Fruit fly (Drosophila melanogaster) ovary, adult (tissue): ENCODE results near the gene CG12289.

ENCODE experiments used
- CG17801 ChIP-seq: fragments of 200-800 bp; optimal IDR thresholded peaks from 2 replicates; lab custom pipeline; 2019; ENCODE audit warnings: missing biosample characterization, mild to moderate bottlenecking, missing genetic modification characterization, moderate library complexity; ENCODE audit not compliant: partially characterized antibody

CG12289 gene

dm6 chr3L:11472388-11472787 lies 14.1 kb upstream of the CG12289 start:
- TF ChIP-seq CG17801, result no peak

dm6 chr3L:11466985-11467384 lies 8.7 kb upstream of the CG12289 start:
- TF ChIP-seq CG17801, result no peak

- TF ChIP-seq CG17801, result no peak
These were observed 7.2 kb upstream of the CG12289 start, which contains the start of gene Fum3 for dm6 chr3L:11465371-11465914. TSS of gene Fum3 (minus strand) at chr3L:11465864.

dm6 chr3L:11454461-11454860 lies 3.8 kb downstream of the CG12289 start:
- TF ChIP-seq CG17801, result no peak

- TF ChIP-seq CG17801, result no peak
These were observed 7.7 kb downstream of the CG12289 start for dm6 chr3L:11450535-11450934.

- TF ChIP-seq CG17801, result no peak
These were observed 9.3 kb downstream of the CG12289 start for dm6 chr3L:11448935-11449334.

dm6 chr3L:11448349-11448748 lies 9.9 kb downstream of the CG12289 start:
- no peak for TF ChIP-seq CG17801

- peak; percentile 19 for TF ChIP-seq CG17801
These were observed 11.1 kb downstream of the CG12289 start for dm6 chr3L:11447022-11447728.

- no peak for TF ChIP-seq CG17801
These were observed 13.4 kb downstream of the CG12289 start, which contains the start of gene CG7557 for dm6 chr3L:11444861-11445260. TSS of gene CG7557 (plus strand) at chr3L:11445161.

- no peak for TF ChIP-seq CG17801
These were observed 14.1 kb downstream of the CG12289 start for dm6 chr3L:11444169-11444568.

dm6 chr3L:11443474-11444080 lies 14.7 kb downstream of the CG12289 start:
- no peak for TF ChIP-seq CG17801

dm6 chr3L:11441889-11442782 lies 16.1 kb downstream of the CG12289 start:
- no peak for TF ChIP-seq CG17801

dm6 chr3L:11440769-11441168 lies 17.5 kb downstream of the CG12289 start:
- no peak for TF ChIP-seq CG17801

- TF ChIP-seq CG17801, result no peak
These were observed 18.0 kb downstream of the CG12289 start for dm6 chr3L:11440258-11440657.

dm6 chr3L:11439570-11439969 lies 18.7 kb downstream of the CG12289 start:
- no peak for TF ChIP-seq CG17801

dm6 chr3L:11435376-11435775 lies 22.9 kb downstream of the CG12289 start, which contains the start of gene CG6149:
TSS of gene CG6149 (minus strand) at chr3L:11435476.
- no peak for TF ChIP-seq CG17801

dm6 chr3L:11434112-11434511 lies 24.2 kb downstream of the CG12289 start:
- TF ChIP-seq CG17801, result no peak
